Worm (Caenorhabditis elegans) whole organism, young adult: ENCODE results near the gene F58E2.2.

Source experiments
- T07F8.4 ChIP-seq: sonication (generic microtip); optimal IDR thresholded peaks from 2 replicates; lab custom pipeline; 2016; ENCODE audit warnings: mild to moderate bottlenecking, missing genetic modification characterization, moderate library complexity, missing compliant biosample characterization
- Y53F4B.3 ChIP-seq: fragments of 200-800 bp; sonication (Bioruptor generic); IDR thresholded peaks from 2 replicates; pipeline ENCODE4 v1.3.6; 2022; ENCODE audit warnings: missing genetic modification reagents, missing genetic modification characterization, missing compliant biosample characterization

DNA sequence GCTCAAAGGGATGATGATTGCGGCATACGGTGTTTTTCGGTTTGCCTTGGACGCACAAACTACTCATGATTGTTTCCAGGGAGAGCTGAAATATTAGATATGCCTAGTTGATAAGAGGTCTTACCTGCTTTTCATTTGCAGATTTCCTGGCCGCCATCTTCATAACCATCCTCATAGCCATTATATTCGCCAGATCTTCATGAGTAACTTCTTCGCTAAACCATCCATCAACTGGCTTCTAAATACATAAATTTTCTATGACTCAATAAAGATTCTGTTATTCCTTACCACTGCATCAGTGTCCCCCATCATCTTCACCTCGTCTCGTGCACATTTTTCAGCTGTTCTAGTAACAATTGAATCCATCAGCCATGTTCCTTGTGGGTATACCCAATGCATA lies 27.3 kb upstream of the F58E2.2 start:
- TF ChIP-seq T07F8.4 (no peak), Y53F4B.3 (no peak)
